Worm (Caenorhabditis elegans) whole organism, young adult: ENCODE data around the gene pros-1.

Source experiments
- B0035.1 ChIP-seq: sonication (generic microtip); optimal IDR thresholded peaks from 2 replicates; lab custom pipeline; 2016; ENCODE audit warnings: missing genetic modification characterization, mild to moderate bottlenecking, missing compliant biosample characterization, missing genotype, missing genetic modification reagents
- C17E4.6 ChIP-seq: fragments of 200-800 bp; sonication (Bioruptor generic); IDR thresholded peaks from 2 replicates; pipeline ENCODE4 v1.3.6; 2022; ENCODE audit warnings: missing genetic modification reagents, missing genetic modification characterization, missing compliant biosample characterization
- F10E7.11 ChIP-seq: sonication (generic microtip); optimal IDR thresholded peaks from 2 replicates; lab custom pipeline; 2017; ENCODE audit warnings: mild to moderate bottlenecking, missing genetic modification characterization, moderate library complexity, missing compliant biosample characterization
- F23B12.7 ChIP-seq: sonication (generic microtip); optimal IDR thresholded peaks from 2 replicates; lab custom pipeline; 2017; ENCODE audit warnings: missing genetic modification characterization, mild to moderate bottlenecking, missing compliant biosample characterization, antibody characterized with exemption, moderate library complexity; ENCODE audit not compliant: insufficient read depth
- F37B4.10 ChIP-seq: fragments of 200-800 bp; sonication (Bioruptor generic); IDR thresholded peaks from 2 replicates; pipeline ENCODE4 v1.3.6; 2022; ENCODE audit warnings: missing genetic modification characterization, missing compliant biosample characterization
- F39B2.1 ChIP-seq: fragments of 200-800 bp; sonication (Bioruptor generic); IDR thresholded peaks from 2 replicates; pipeline ENCODE4 v1.3.6; 2022; ENCODE audit warnings: missing genetic modification reagents, missing genetic modification characterization, missing compliant biosample characterization
- F52B5.7 ChIP-seq: sonication (generic microtip); optimal IDR thresholded peaks from 2 replicates; lab custom pipeline; 2016; ENCODE audit warnings: mild to moderate bottlenecking, missing genetic modification characterization, missing compliant biosample characterization
- F57C9.4 ChIP-seq: sonication (generic microtip); optimal IDR thresholded peaks from 2 replicates; lab custom pipeline; 2017; ENCODE audit warnings: mild to moderate bottlenecking, missing genetic modification characterization, missing compliant biosample characterization
- T26A5.8 ChIP-seq: sonication (generic microtip); optimal IDR thresholded peaks from 2 replicates; lab custom pipeline; 2016; ENCODE audit warnings: missing genetic modification characterization, missing compliant biosample characterization
- Y53F4B.3 ChIP-seq: fragments of 200-800 bp; sonication (Bioruptor generic); IDR thresholded peaks from 2 replicates; pipeline ENCODE4 v1.3.6; 2022; ENCODE audit warnings: missing genetic modification reagents, missing genetic modification characterization, missing compliant biosample characterization
- Y53G8AR.9 ChIP-seq: fragments of 200-800 bp; sonication (Bioruptor generic); conservative IDR thresholded peaks from 2 replicates; pipeline ENCODE4 v1.3.6; 2022; ENCODE audit warnings: missing genetic modification reagents, missing genetic modification characterization, missing compliant biosample characterization
- ZK185.1 ChIP-seq: sonication (generic microtip); optimal IDR thresholded peaks from 2 replicates; lab custom pipeline; 2016; ENCODE audit warnings: mild to moderate bottlenecking, missing genetic modification characterization, missing compliant biosample characterization; ENCODE audit not compliant: poor library complexity, severe bottlenecking
- ama-1 ChIP-seq, 3 experiments: fragments of 150-350 bp in 1 of 3; sonication (generic microtip) in 2 of 3; optimal IDR thresholded peaks; 2 replicates each; lab custom pipeline; 2014 to 2018; ENCODE audit warnings: missing biosample characterization in 2 of 3, missing genetic modification characterization in 2 of 3, missing genetic modification reagents in 2 of 3
- aptf-2 ChIP-seq: fragments of 200-800 bp; sonication (Bioruptor generic); conservative IDR thresholded peaks from 2 replicates; pipeline ENCODE4 v1.3.6; 2022; ENCODE audit warnings: missing genetic modification reagents, missing genetic modification characterization, missing compliant biosample characterization
- atf-7 ChIP-seq: sonication (generic microtip); optimal IDR thresholded peaks from 2 replicates; lab custom pipeline; 2017; ENCODE audit warnings: mild to moderate bottlenecking, missing genetic modification characterization, missing compliant biosample characterization
- cebp-1 ChIP-seq, 2 experiments: fragments of 200-800 bp in 1 of 2; sonication (Bioruptor generic) in 1 of 2; sonication (generic microtip) in 1 of 2; IDR thresholded peaks in 1 of 2; optimal IDR thresholded peaks in 1 of 2; 2 replicates each; pipeline versions ENCODE4 v1.3.6 to Lab custom; 2017 to 2022; ENCODE audit warnings: missing compliant biosample characterization in 2 of 2, missing genetic modification characterization in 2 of 2, mild to moderate bottlenecking in 1 of 2, missing genetic modification reagents in 1 of 2, moderate library complexity in 1 of 2
- cebp-2 ChIP-seq: fragments of 200-800 bp; sonication (Bioruptor generic); IDR thresholded peaks from 2 replicates; pipeline ENCODE4 v1.3.6; 2022; ENCODE audit warnings: missing genetic modification characterization, missing compliant biosample characterization
- ceh-40 ChIP-seq: fragments of 200-800 bp; sonication (Bioruptor generic); IDR thresholded peaks from 2 replicates; pipeline ENCODE4 v1.3.6; 2022; ENCODE audit warnings: missing genetic modification characterization, missing compliant biosample characterization
- dox-1 ChIP-seq: fragments of 200-800 bp; sonication (Bioruptor generic); IDR thresholded peaks from 2 replicates; pipeline ENCODE4 v1.3.6; 2022; ENCODE audit warnings: missing genetic modification reagents, missing genetic modification characterization, missing compliant biosample characterization
- dpff-1 ChIP-seq: sonication (generic microtip); optimal IDR thresholded peaks from 2 replicates; lab custom pipeline; 2017; ENCODE audit warnings: mild to moderate bottlenecking, missing genetic modification characterization, missing compliant biosample characterization
- efl-1 ChIP-seq: fragments of 150-350 bp; optimal IDR thresholded peaks from 2 replicates; lab custom pipeline; 2014; ENCODE audit warnings: missing biosample characterization, missing genetic modification reagents, missing genetic modification characterization
- ekl-4 ChIP-seq: fragments of 200-800 bp; sonication (Bioruptor generic); IDR thresholded peaks from 2 replicates; pipeline ENCODE4 v1.3.6; 2022; ENCODE audit warnings: missing genetic modification reagents, missing genetic modification characterization, missing compliant biosample characterization
- ets-4 ChIP-seq: fragments of 200-800 bp; sonication (Bioruptor generic); optimal IDR thresholded peaks from 2 replicates; lab custom pipeline; 2018; ENCODE audit warnings: mild to moderate bottlenecking, missing genetic modification characterization, missing compliant biosample characterization
- hlh-12 ChIP-seq: sonication (generic microtip); optimal IDR thresholded peaks from 2 replicates; lab custom pipeline; 2016; ENCODE audit warnings: missing genetic modification characterization, missing compliant biosample characterization
- hmg-1.2 ChIP-seq: fragments of 200-800 bp; sonication (Bioruptor generic); IDR thresholded peaks from 2 replicates; pipeline ENCODE4 v1.3.6; 2022; ENCODE audit warnings: missing genetic modification reagents, missing genetic modification characterization, missing compliant biosample characterization
- let-526 ChIP-seq: fragments of 200-800 bp; sonication (Bioruptor generic); IDR thresholded peaks from 2 replicates; pipeline ENCODE4 v1.3.6; 2022; ENCODE audit warnings: missing genetic modification reagents, missing genetic modification characterization, missing compliant biosample characterization
- lin-26 ChIP-seq: fragments of 200-800 bp; sonication (Bioruptor generic); IDR thresholded peaks from 2 replicates; pipeline ENCODE4 v1.3.6; 2022; ENCODE audit warnings: missing genetic modification reagents, missing genetic modification characterization, missing compliant biosample characterization
- lin-40 ChIP-seq: sonication (generic microtip); optimal IDR thresholded peaks from 2 replicates; lab custom pipeline; 2016; ENCODE audit warnings: missing genetic modification characterization, mild to moderate bottlenecking, missing compliant biosample characterization, missing genotype, missing genetic modification reagents
- madf-8 ChIP-seq: fragments of 200-800 bp; sonication (Bioruptor generic); conservative IDR thresholded peaks from 2 replicates; pipeline ENCODE4 v1.3.6; 2022; ENCODE audit warnings: missing genetic modification reagents, missing genetic modification characterization, missing compliant biosample characterization
- mel-28 ChIP-seq: sonication (generic microtip); optimal IDR thresholded peaks from 2 replicates; lab custom pipeline; 2016; ENCODE audit warnings: borderline replicate concordance, mild to moderate bottlenecking, missing genetic modification characterization, missing compliant biosample characterization
- mxl-1 ChIP-seq: sonication (generic microtip); optimal IDR thresholded peaks from 2 replicates; lab custom pipeline; 2016; ENCODE audit warnings: missing genetic modification characterization, missing compliant biosample characterization
- nhr-80 ChIP-seq: sonication (generic microtip); optimal IDR thresholded peaks from 2 replicates; lab custom pipeline; 2016; ENCODE audit warnings: missing genetic modification characterization, missing compliant biosample characterization
- nhr-90 ChIP-seq: sonication (generic microtip); optimal IDR thresholded peaks from 2 replicates; lab custom pipeline; 2016; ENCODE audit warnings: missing genotype, mild to moderate bottlenecking, missing genetic modification characterization, missing compliant biosample characterization
- pbrm-1 ChIP-seq: fragments of 200-800 bp; sonication (Bioruptor generic); IDR thresholded peaks from 2 replicates; pipeline ENCODE4 v1.3.6; 2022; ENCODE audit warnings: missing genetic modification reagents, missing genetic modification characterization, missing compliant biosample characterization
- rec-8 ChIP-seq, 2 experiments: sonication (generic microtip); optimal IDR thresholded peaks; 2 replicates each; lab custom pipeline; 2016; ENCODE audit warnings: mild to moderate bottlenecking in 2 of 2, missing genetic modification characterization in 2 of 2, missing genetic modification reagents in 2 of 2, missing genotype in 2 of 2, missing biosample characterization in 1 of 2, missing compliant biosample characterization in 1 of 2, moderate library complexity in 1 of 2
- rpc-1 ChIP-seq, 2 experiments: fragments of 150-350 bp in 1 of 2; sonication (generic microtip) in 1 of 2; optimal IDR thresholded peaks; 2 replicates each; lab custom pipeline; 2014 to 2018; ENCODE audit warnings: missing biosample characterization in 1 of 2, missing genetic modification characterization in 1 of 2, missing genetic modification reagents in 1 of 2, missing genotype in 1 of 2
- sdz-38 ChIP-seq: sonication (generic microtip); optimal IDR thresholded peaks from 2 replicates; lab custom pipeline; 2016; ENCODE audit warnings: missing genotype, missing genetic modification characterization, missing compliant biosample characterization
- snpc-4 ChIP-seq, 5 experiments: fragments of 150-350 bp in 1 of 5; sonication (generic microtip) in 4 of 5; optimal IDR thresholded peaks; 2 replicates each; lab custom pipeline; 2014 to 2018; ENCODE audit warnings: missing genetic modification characterization in 5 of 5, missing biosample characterization in 3 of 5, antibody characterized with exemption in 2 of 5, mild to moderate bottlenecking in 2 of 5, missing compliant biosample characterization in 2 of 5, missing genotype in 2 of 5, moderate library complexity in 2 of 5, missing genetic modification reagents in 1 of 5
- tbp1 ChIP-seq: fragments of 200-800 bp; sonication (Bioruptor generic); optimal IDR thresholded peaks from 2 replicates; lab custom pipeline; 2018; ENCODE audit warnings: mild to moderate bottlenecking, missing genetic modification characterization, missing compliant biosample characterization
- tbx-9 ChIP-seq: sonication (generic microtip); optimal IDR thresholded peaks from 2 replicates; lab custom pipeline; 2016; ENCODE audit warnings: borderline replicate concordance, missing genetic modification characterization, inconsistent platforms, missing compliant biosample characterization
- zim-3 ChIP-seq: sonication (generic microtip); optimal IDR thresholded peaks from 2 replicates; lab custom pipeline; 2017; ENCODE audit warnings: mild to moderate bottlenecking, missing genetic modification characterization, moderate library complexity, missing compliant biosample characterization
- ztf-18 ChIP-seq: sonication (generic microtip); optimal IDR thresholded peaks from 2 replicates; lab custom pipeline; 2016; ENCODE audit warnings: missing genotype, mild to moderate bottlenecking, missing genetic modification characterization, missing compliant biosample characterization
- ztf-3 ChIP-seq: fragments of 200-800 bp; sonication (Bioruptor generic); optimal IDR thresholded peaks from 2 replicates; lab custom pipeline; 2018; ENCODE audit warnings: mild to moderate bottlenecking, missing genetic modification characterization, missing compliant biosample characterization
- ztf-6 ChIP-seq: fragments of 200-800 bp; sonication (Bioruptor generic); IDR thresholded peaks from 2 replicates; pipeline ENCODE4 v1.3.6; 2022; ENCODE audit warnings: missing genetic modification reagents, missing genetic modification characterization, missing compliant biosample characterization

The pros-1 gene

ce11 chrIII:8100960-8101359, 33.9 kb downstream of the pros-1 start, which contains the start of gene plk-1 (continued):
- TF ChIP-seq mel-28 (tag; lab: Kevin White, UChicago) = no peak
- TF ChIP-seq madf-8 (GFP tag; lab: Robert Waterston, UW) = peak; percentile 93
- TF ChIP-seq ets-4 (GFP tag; lab: Kevin White, UChicago) = no peak
- TF ChIP-seq ZK185.1 (tag; lab: Kevin White, UChicago) = no peak
- TF ChIP-seq ztf-3 (GFP tag; lab: Kevin White, UChicago) = no peak
- TF ChIP-seq ceh-40 (GFP tag; lab: Robert Waterston, UW) = no peak
- no peak for TF ChIP-seq rec-8 (tag; optimal IDR thresholded peaks at IDR 0.05; lab: Kevin White, UChicago)
- TF ChIP-seq tbp1 (GFP tag; lab: Kevin White, UChicago) = peak; percentile 49
- no peak for TF ChIP-seq mxl-1 (tag; lab: Kevin White, UChicago)
- no peak for TF ChIP-seq Y53G8AR.9 (GFP tag; lab: Robert Waterston, UW)
- no peak for TF ChIP-seq let-526 (GFP tag; lab: Robert Waterston, UW)
- no peak for TF ChIP-seq zim-3 (tag; lab: Kevin White, UChicago)
- no peak for TF ChIP-seq tbx-9 (tag; lab: Kevin White, UChicago)
- no peak for TF ChIP-seq cebp-2 (GFP tag; lab: Robert Waterston, UW)
- no peak for TF ChIP-seq F23B12.7 (tag; lab: Kevin White, UChicago)
- no peak for TF ChIP-seq T26A5.8 (tag; lab: Kevin White, UChicago)
- no peak for TF ChIP-seq lin-40 (tag; lab: Kevin White, UChicago)
- TF ChIP-seq dox-1 (GFP tag; lab: Robert Waterston, UW) = peak; percentile 85
- peak; percentile 65 for TF ChIP-seq pbrm-1 (GFP tag; lab: Robert Waterston, UW)
- no peak for TF ChIP-seq F10E7.11
- TF ChIP-seq aptf-2 (GFP tag; lab: Robert Waterston, UW) = no peak
- no peak for TF ChIP-seq atf-7 (tag; lab: Kevin White, UChicago)
- peak; percentile 63; the same call in 1 of the 2 replicates for TF ChIP-seq hmg-1.2
- TF ChIP-seq efl-1 (GFP tag; lab: Kevin White, UChicago) = peak; percentile 98
- no peak for TF ChIP-seq rpc-1 (optimal IDR thresholded peaks at IDR 0.05; lab: Kevin White, UChicago)
- no peak for TF ChIP-seq rpc-1 (tag; optimal IDR thresholded peaks at IDR 0.05; lab: Kevin White, UChicago)
- TF ChIP-seq nhr-80 (tag; lab: Kevin White, UChicago) = peak; percentile 10
- no peak for TF ChIP-seq F57C9.4 (tag; lab: Kevin White, UChicago)
- TF ChIP-seq ekl-4 = no peak; the same call in none of the 2 replicates
- peak; percentile 8 for TF ChIP-seq ztf-18
- peak; percentile 69; the same call in 1 of the 2 replicates for TF ChIP-seq C17E4.6 (GFP tag; lab: Robert Waterston, UW)
- TF ChIP-seq F39B2.1 (GFP tag; lab: Robert Waterston, UW) = no peak
- TF ChIP-seq F37B4.10 (GFP tag; lab: Robert Waterston, UW) = no peak
- TF ChIP-seq nhr-90 (tag; lab: Kevin White, UChicago) = no peak
- TF ChIP-seq cebp-1 (GFP tag; IDR thresholded peaks at IDR 0.05; lab: Robert Waterston, UW) = no peak
- no peak for TF ChIP-seq cebp-1 (tag; optimal IDR thresholded peaks at IDR 0.05; lab: Kevin White, UChicago)
- no peak for TF ChIP-seq ama-1 (optimal IDR thresholded peaks at IDR 0.05; lab: Kevin White, UChicago)
- no peak for TF ChIP-seq ama-1 (GFP tag; optimal IDR thresholded peaks at IDR 0.05; lab: Kevin White, UChicago)
- no peak for TF ChIP-seq Y53F4B.3
- peak; percentile 29 for TF ChIP-seq snpc-4 (GFP tag; optimal IDR thresholded peaks at IDR 0.05; lab: Kevin White, UChicago)
- TF ChIP-seq snpc-4 (tag; optimal IDR thresholded peaks at IDR 0.05; lab: Kevin White, UChicago) = peak in 2 of 4 experiments; percentile 34 to 40
- no peak for TF ChIP-seq sdz-38 (tag; lab: Kevin White, UChicago)
- no peak for TF ChIP-seq lin-26 (GFP tag; lab: Robert Waterston, UW)
- TF ChIP-seq F52B5.7 (tag; lab: Kevin White, UChicago) = no peak
- TF ChIP-seq dpff-1 (tag; lab: Kevin White, UChicago) = no peak
- no peak for TF ChIP-seq ztf-6 (GFP tag; lab: Robert Waterston, UW)
- no peak for TF ChIP-seq hlh-12 (tag; lab: Kevin White, UChicago)
- no peak for TF ChIP-seq B0035.1 (tag; lab: Kevin White, UChicago)
